Fruit fly (Drosophila melanogaster) whole organism, embryonic: ENCODE results near the gene CG43750.

Experiments used
- Atf-2 ChIP-seq: fragments of 200-800 bp; sonication (Bioruptor generic); optimal IDR thresholded peaks from 2 replicates; lab custom pipeline; 2016; ENCODE audit warnings: missing biosample characterization, missing genetic modification characterization
- CG10209 ChIP-seq: fragments of 200-800 bp; sonication (Bioruptor generic); optimal IDR thresholded peaks from 3 replicates; lab custom pipeline; 2017; ENCODE audit warnings: missing biosample characterization, mild to moderate bottlenecking, missing genetic modification characterization, missing genetic modification reagents
- CG11093 ChIP-seq: fragments of 200-800 bp; sonication (Bioruptor generic); IDR thresholded peaks from 3 replicates; pipeline ENCODE4 v1.3.6; 2022; ENCODE audit warnings: missing biosample characterization, missing genetic modification characterization
- CG12236 ChIP-seq: fragments of 200-800 bp; sonication (Bioruptor generic); optimal IDR thresholded peaks from 2 replicates; lab custom pipeline; 2016; ENCODE audit warnings: missing biosample characterization, missing genetic modification characterization
- CG12659 ChIP-seq: fragments of 200-800 bp; sonication (Bioruptor generic); optimal IDR thresholded peaks from 3 replicates; lab custom pipeline; 2017; ENCODE audit warnings: mild to moderate bottlenecking, missing biosample characterization, missing genetic modification reagents, missing genetic modification characterization
- CG13424 ChIP-seq: fragments of 200-800 bp; sonication (Bioruptor generic); optimal IDR thresholded peaks from 2 replicates; lab custom pipeline; 2019; ENCODE audit warnings: missing biosample characterization, mild to moderate bottlenecking, missing genetic modification characterization, moderate library complexity
- CG14014 ChIP-seq: fragments of 200-800 bp; sonication (Bioruptor generic); IDR thresholded peaks from 2 replicates; pipeline ENCODE4 v1.3.6; 2022; ENCODE audit warnings: missing biosample characterization, missing genetic modification characterization
- CG14860 ChIP-seq: fragments of 200-800 bp; sonication (Bioruptor generic); IDR thresholded peaks from 3 replicates; pipeline ENCODE4 v1.3.6; 2022; ENCODE audit warnings: missing biosample characterization, missing genetic modification characterization; ENCODE audit not compliant: partially characterized antibody
- CG15479 ChIP-seq: fragments of 200-800 bp; sonication (Bioruptor generic); optimal IDR thresholded peaks from 3 replicates; lab custom pipeline; 2019; ENCODE audit warnings: missing biosample characterization, mild to moderate bottlenecking, missing genetic modification characterization, moderate library complexity
- CG15514 ChIP-seq: fragments of 200-800 bp; sonication (Bioruptor generic); optimal IDR thresholded peaks from 3 replicates; lab custom pipeline; 2017; ENCODE audit warnings: missing biosample characterization, missing genetic modification characterization, mild to moderate bottlenecking, moderate library complexity, missing genetic modification reagents
- CG15601 ChIP-seq: fragments of 200-800 bp; sonication (Bioruptor generic); optimal IDR thresholded peaks from 3 replicates; lab custom pipeline; 2019; ENCODE audit warnings: missing biosample characterization, mild to moderate bottlenecking, missing genetic modification characterization, moderate library complexity
- CG18599 ChIP-seq: fragments of 200-800 bp; sonication (Bioruptor generic); optimal IDR thresholded peaks from 3 replicates; lab custom pipeline; 2017; ENCODE audit warnings: missing biosample characterization, missing genetic modification characterization, mild to moderate bottlenecking, moderate library complexity, missing genetic modification reagents
- CG18764 ChIP-seq: fragments of 200-800 bp; sonication (Bioruptor generic); optimal IDR thresholded peaks from 3 replicates; lab custom pipeline; 2016; ENCODE audit warnings: missing biosample characterization, missing genetic modification characterization
- CG32767 ChIP-seq: fragments of 200-800 bp; sonication (Bioruptor generic); IDR thresholded peaks from 2 replicates; pipeline ENCODE4 v1.3.6; 2022; ENCODE audit warnings: missing biosample characterization, missing genetic modification characterization
- CG34224 ChIP-seq: fragments of 200-800 bp; sonication (Bioruptor generic); IDR thresholded peaks from 3 replicates; pipeline ENCODE4 v1.3.6; 2022; ENCODE audit warnings: missing biosample characterization, missing genetic modification characterization; ENCODE audit not compliant: partially characterized antibody
- CG3726 ChIP-seq: fragments of 200-800 bp; sonication (Bioruptor generic); IDR thresholded peaks from 3 replicates; pipeline ENCODE4, ENCODE4 v1.3.6; 2022; ENCODE audit warnings: missing biosample characterization, missing genetic modification characterization
- CG4328 ChIP-seq: fragments of 200-800 bp; sonication (Bioruptor generic); optimal IDR thresholded peaks from 3 replicates; lab custom pipeline; 2017; ENCODE audit warnings: missing biosample characterization, missing genetic modification reagents, missing genetic modification characterization
- CG4424 ChIP-seq: fragments of 200-800 bp; sonication (Bioruptor generic); optimal IDR thresholded peaks from 3 replicates; lab custom pipeline; 2016; ENCODE audit warnings: missing biosample characterization, missing genetic modification characterization
- CG6683 ChIP-seq: fragments of 200-800 bp; sonication (Bioruptor generic); optimal IDR thresholded peaks from 2 replicates; lab custom pipeline; 2017; ENCODE audit warnings: missing biosample characterization, mild to moderate bottlenecking, missing genetic modification characterization, missing genetic modification reagents
- CG7357 ChIP-seq: fragments of 200-800 bp; sonication (Bioruptor generic); IDR thresholded peaks from 3 replicates; pipeline ENCODE4 v1.3.6; 2022; ENCODE audit warnings: missing biosample characterization, missing genetic modification characterization
- CG9437 ChIP-seq: fragments of 200-800 bp; sonication (Bioruptor generic); optimal IDR thresholded peaks from 2 replicates; lab custom pipeline; 2018; ENCODE audit warnings: missing biosample characterization, mild to moderate bottlenecking, missing genetic modification characterization
- CkIIα-i1 ChIP-seq: fragments of 200-800 bp; sonication (Bioruptor generic); IDR thresholded peaks from 2 replicates; pipeline ENCODE4 v1.3.6; 2022; ENCODE audit warnings: missing biosample characterization, missing genetic modification characterization
- CoRest ChIP-seq: fragments of 200-800 bp; sonication (Bioruptor generic); optimal IDR thresholded peaks from 3 replicates; lab custom pipeline; 2018; ENCODE audit warnings: missing biosample characterization, mild to moderate bottlenecking, missing genetic modification characterization, moderate library complexity
- D19A ChIP-seq: fragments of 200-800 bp; optimal IDR thresholded peaks from 3 replicates; lab custom pipeline; 2019; ENCODE audit warnings: missing biosample characterization, mild to moderate bottlenecking, missing genetic modification characterization, moderate library complexity
- Dip3 ChIP-seq: fragments of 200-800 bp; sonication (Bioruptor generic); optimal IDR thresholded peaks from 3 replicates; lab custom pipeline; 2016; ENCODE audit warnings: missing biosample characterization, missing genetic modification characterization
- Doc2 ChIP-seq: fragments of 200-800 bp; sonication (Bioruptor generic); IDR thresholded peaks from 2 replicates; pipeline ENCODE4 v1.3.6; 2022; ENCODE audit warnings: missing biosample characterization, missing genetic modification characterization
- Ets97D ChIP-seq: fragments of 200-800 bp; sonication (Bioruptor generic); optimal IDR thresholded peaks from 3 replicates; lab custom pipeline; 2016; ENCODE audit warnings: missing biosample characterization, missing genetic modification characterization
- Hmr ChIP-seq: fragments of 200-800 bp; sonication (Bioruptor generic); optimal IDR thresholded peaks from 3 replicates; lab custom pipeline; 2017; ENCODE audit warnings: mild to moderate bottlenecking, missing biosample characterization, missing genetic modification reagents, missing genetic modification characterization
- NK7.1 ChIP-seq: fragments of 200-800 bp; sonication (Bioruptor generic); optimal IDR thresholded peaks from 3 replicates; lab custom pipeline; 2016; ENCODE audit warnings: missing biosample characterization, missing genetic modification characterization
- Rx ChIP-seq: fragments of 200-800 bp; sonication (Bioruptor generic); IDR thresholded peaks from 2 replicates; pipeline ENCODE4 v1.3.6; 2022; ENCODE audit warnings: missing biosample characterization, missing genetic modification characterization
- Six4 ChIP-seq: fragments of 200-800 bp; sonication (Bioruptor generic); optimal IDR thresholded peaks from 2 replicates; lab custom pipeline; 2016; ENCODE audit warnings: missing biosample characterization, missing genetic modification characterization
- ase ChIP-seq: fragments of 200-800 bp; sonication (Bioruptor generic); IDR thresholded peaks from 3 replicates; pipeline ENCODE4 v1.3.6; 2022; ENCODE audit warnings: missing biosample characterization, missing genetic modification characterization
- btn ChIP-seq: fragments of 200-800 bp; sonication (Bioruptor generic); optimal IDR thresholded peaks from 2 replicates; lab custom pipeline; 2016; ENCODE audit warnings: missing biosample characterization, missing genetic modification characterization
- crc ChIP-seq: fragments of 200-800 bp; sonication (Bioruptor generic); optimal IDR thresholded peaks from 2 replicates; lab custom pipeline; 2016; ENCODE audit warnings: missing biosample characterization, missing genetic modification characterization
- croc ChIP-seq: fragments of 200-800 bp; sonication (Bioruptor generic); conservative IDR thresholded peaks from 3 replicates; pipeline ENCODE4 v1.3.6; 2022; ENCODE audit warnings: missing biosample characterization, missing genetic modification characterization
- danr ChIP-seq: fragments of 200-800 bp; sonication (Bioruptor generic); IDR thresholded peaks from 2 replicates; pipeline ENCODE4 v1.3.6; 2022; ENCODE audit warnings: missing biosample characterization, missing genetic modification characterization
- dimm ChIP-seq: fragments of 200-800 bp; sonication (Bioruptor generic); IDR thresholded peaks from 2 replicates; pipeline ENCODE4 v1.3.6; 2022; ENCODE audit warnings: missing biosample characterization, missing genetic modification characterization
- disco-r ChIP-seq: fragments of 200-800 bp; sonication (Bioruptor generic); optimal IDR thresholded peaks from 2 replicates; lab custom pipeline; 2016; ENCODE audit warnings: missing biosample characterization, missing genetic modification characterization
- esg ChIP-seq: fragments of 200-800 bp; sonication (Bioruptor generic); conservative IDR thresholded peaks from 2 replicates; pipeline ENCODE4 v1.3.6; 2022; ENCODE audit warnings: missing biosample characterization, missing genetic modification characterization
- exex ChIP-seq: fragments of 200-800 bp; sonication (Bioruptor generic); optimal IDR thresholded peaks from 4 replicates; lab custom pipeline; 2018; ENCODE audit warnings: missing biosample characterization, mild to moderate bottlenecking, missing genetic modification characterization, moderate library complexity
- ftz-f1 ChIP-seq: fragments of 200-800 bp; sonication (Bioruptor generic); optimal IDR thresholded peaks from 2 replicates; lab custom pipeline; 2016; ENCODE audit warnings: missing biosample characterization, missing genetic modification characterization
- gro ChIP-seq: fragments of 200-800 bp; sonication (Bioruptor generic); optimal IDR thresholded peaks from 2 replicates; lab custom pipeline; 2016; ENCODE audit warnings: missing biosample characterization, missing genetic modification characterization
- lov ChIP-seq, 2 experiments: fragments of 200-800 bp in 1 of 2; fragments of >200 bp in 1 of 2; sonication (Bioruptor generic) in 1 of 2; IDR thresholded peaks in 1 of 2; optimal IDR thresholded peaks in 1 of 2; 2 replicates in 1 of 2; 3 replicates in 1 of 2; pipeline versions ENCODE4 v1.3.6 to Lab custom; 2017 to 2022; ENCODE audit warnings: missing biosample characterization in 1 of 2, missing genetic modification characterization in 1 of 2
- salm ChIP-seq: fragments of 200-800 bp; sonication (Bioruptor generic); optimal IDR thresholded peaks from 2 replicates; lab custom pipeline; 2018; ENCODE audit warnings: missing biosample characterization, mild to moderate bottlenecking, missing genetic modification characterization
- ssp ChIP-seq: fragments of 200-800 bp; sonication (Bioruptor generic); IDR thresholded peaks from 2 replicates; pipeline ENCODE4 v1.3.6; 2022; ENCODE audit warnings: missing biosample characterization, missing genetic modification characterization
- stc ChIP-seq: fragments of 200-800 bp; sonication (Bioruptor generic); IDR thresholded peaks from 2 replicates; pipeline ENCODE4 v1.3.6; 2022; ENCODE audit warnings: missing biosample characterization, missing genetic modification characterization
- tx ChIP-seq: fragments of 200-800 bp; sonication (Bioruptor generic); optimal IDR thresholded peaks from 2 replicates; lab custom pipeline; 2016; ENCODE audit warnings: missing biosample characterization, missing genetic modification characterization
- usp ChIP-seq: fragments of >200 bp; optimal IDR thresholded peaks from 2 replicates; lab custom pipeline; 2017; ENCODE audit warnings: missing biosample characterization, missing genetic modification characterization
- zen2 ChIP-seq: fragments of 200-800 bp; sonication (Bioruptor generic); IDR thresholded peaks from 3 replicates; pipeline ENCODE4 v1.3.6; 2022; ENCODE audit warnings: missing biosample characterization, missing genetic modification characterization; ENCODE audit not compliant: partially characterized antibody

The CG43750 gene

DNA sequence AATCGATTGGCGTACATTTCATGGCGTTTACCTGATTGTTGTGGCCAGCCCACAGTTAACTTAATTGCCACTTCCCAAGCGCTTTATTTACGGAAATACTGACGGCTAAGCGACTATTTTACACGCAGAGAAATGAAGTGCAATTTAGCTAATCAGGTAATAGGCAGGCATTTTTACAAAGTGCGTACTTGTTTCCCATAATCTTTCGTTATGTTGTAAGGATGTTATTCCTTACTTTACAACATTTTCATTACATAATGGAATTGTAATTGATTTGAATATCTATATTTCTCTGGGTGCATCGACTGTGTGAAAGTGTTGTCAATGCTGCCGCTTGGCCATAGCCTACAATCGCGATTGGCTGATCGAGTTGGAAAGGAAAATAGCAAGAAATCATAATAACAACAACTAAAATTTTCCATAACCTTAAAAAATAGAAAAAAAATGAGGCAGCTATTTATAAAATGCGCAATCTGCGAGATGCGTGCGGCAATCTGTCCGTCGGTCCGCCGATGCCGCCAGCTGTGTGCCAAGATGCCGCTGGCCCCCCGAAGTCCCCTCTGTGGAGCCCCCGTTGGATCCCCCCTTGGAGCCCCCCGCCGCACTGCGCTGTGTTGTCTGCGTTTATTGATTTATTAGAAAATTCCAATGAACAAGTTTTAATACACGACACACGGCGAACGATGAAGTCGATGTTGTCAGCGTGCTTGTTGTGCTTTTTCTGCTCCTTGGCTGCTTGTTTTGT, 36.1 kb upstream of the CG43750 start (continued):
- 0 out of 3 replicates have a peak, but pooled peaks have one; percentile 25 for TF ChIP-seq croc (GFP tag; lab: Robert Waterston, UW)
- no peak for TF ChIP-seq CG3726 (GFP tag; lab: Robert Waterston, UW)
- TF ChIP-seq danr (GFP tag; lab: Robert Waterston, UW) = peak; percentile 13; the same call in 1 of the 2 replicates
- peak; percentile 42; the same call in 1 of the 3 replicates for TF ChIP-seq ase (GFP tag; lab: Robert Waterston, UW)
- TF ChIP-seq ftz-f1 (GFP tag; lab: Kevin White, UChicago) = no peak
- TF ChIP-seq btn = no peak
- TF ChIP-seq CG12236 (GFP tag; lab: Kevin White, UChicago) = peak; percentile 22
- 0 out of 2 replicates have a peak, but pooled peaks have one; percentile 35 for TF ChIP-seq stc (GFP tag; lab: Robert Waterston, UW)
- peak; percentile 49 for TF ChIP-seq CG13424
- TF ChIP-seq CG32767 = no peak
- TF ChIP-seq CG9437 = peak; percentile 5
- peak; percentile 42 for TF ChIP-seq CG18599
- peak; percentile 27 for TF ChIP-seq CG10209 (GFP tag; lab: Kevin White, UChicago)
- TF ChIP-seq Doc2 = no peak
- no peak for TF ChIP-seq CG15601 (tag; lab: Kevin White, UChicago)
- no peak for TF ChIP-seq disco-r
- TF ChIP-seq CG18764 (GFP tag; lab: Kevin White, UChicago) = peak; percentile 16
- peak; percentile 55 for TF ChIP-seq Rx (GFP tag; lab: Robert Waterston, UW)
- TF ChIP-seq Dip3 = no peak
- TF ChIP-seq CG4328 (GFP tag; lab: Kevin White, UChicago) = no peak
- TF ChIP-seq CG7357 (GFP tag; lab: Robert Waterston, UW) = no peak
- TF ChIP-seq CG12659 = peak; percentile 24
- TF ChIP-seq exex (tag; lab: Kevin White, UChicago) = no peak
- peak; percentile 14 for TF ChIP-seq Atf-2 (GFP tag; lab: Kevin White, UChicago)
- TF ChIP-seq lov (optimal IDR thresholded peaks at IDR 0.05; lab: Kevin White, UChicago) = no peak
- no peak for TF ChIP-seq lov (GFP tag; IDR thresholded peaks at IDR 0.05; lab: Robert Waterston, UW)
- TF ChIP-seq esg = peak; percentile 42
- TF ChIP-seq usp (GFP tag; lab: Kevin White, UChicago) = no peak
- peak; percentile 18 for TF ChIP-seq Hmr (GFP tag; lab: Kevin White, UChicago)
- TF ChIP-seq CG11093 (GFP tag; lab: Robert Waterston, UW) = peak; percentile 11; the same call in 1 of the 3 replicates
- TF ChIP-seq D19A (tag; lab: Kevin White, UChicago) = peak; percentile 17
- no peak for TF ChIP-seq Six4 (GFP tag; lab: Kevin White, UChicago)
- TF ChIP-seq CG6683 (GFP tag; lab: Kevin White, UChicago) = no peak
- TF ChIP-seq dimm (GFP tag; lab: Robert Waterston, UW) = peak; percentile 30; the same call in 1 of the 2 replicates
- TF ChIP-seq crc = no peak
- TF ChIP-seq tx (GFP tag; lab: Kevin White, UChicago) = no peak
- no peak for TF ChIP-seq CG34224 (GFP tag; lab: Robert Waterston, UW)
- no peak for TF ChIP-seq gro (GFP tag; lab: Kevin White, UChicago)
- TF ChIP-seq CG14860 (GFP tag; lab: Robert Waterston, UW) = no peak
- peak; percentile 31 for TF ChIP-seq salm (tag; lab: Kevin White, UChicago)
- TF ChIP-seq zen2 (GFP tag; lab: Robert Waterston, UW) = no peak
- peak; percentile 38 for TF ChIP-seq CG4424 (GFP tag; lab: Kevin White, UChicago)
- no peak for TF ChIP-seq CG15514
- no peak for TF ChIP-seq CkIIα-i1 (GFP tag; lab: Robert Waterston, UW)
- TF ChIP-seq NK7.1 (GFP tag; lab: Kevin White, UChicago) = peak; percentile 12
- TF ChIP-seq Ets97D = peak; percentile 5
- no peak for TF ChIP-seq CG15479 (GFP tag; lab: Kevin White, UChicago)
- TF ChIP-seq ssp = 0 out of 2 replicates have a peak, but pooled peaks have one; percentile 14
- TF ChIP-seq CG14014 (GFP tag; lab: Robert Waterston, UW) = no peak; the same call in 1 of the 2 replicates
- peak; percentile 40 for TF ChIP-seq CoRest (tag; lab: Kevin White, UChicago)
